Fruit fly (Drosophila melanogaster) whole organism, embryonic: ENCODE data around the gene CatB.

Source experiments
- ATbp ChIP-seq: fragments of 200-800 bp; sonication (Bioruptor generic); optimal IDR thresholded peaks from 2 replicates; lab custom pipeline; 2017; ENCODE audit warnings: missing biosample characterization, mild to moderate bottlenecking, missing genetic modification characterization, missing genetic modification reagents
- C15 ChIP-seq: fragments of 200-800 bp; sonication (Bioruptor generic); IDR thresholded peaks from 3 replicates; pipeline ENCODE4 v1.3.6; 2022; ENCODE audit warnings: missing biosample characterization, missing genetic modification characterization
- CG10147 ChIP-seq: fragments of 200-800 bp; sonication (Bioruptor generic); optimal IDR thresholded peaks from 2 replicates; lab custom pipeline; 2019; ENCODE audit warnings: missing biosample characterization, mild to moderate bottlenecking, missing genetic modification characterization, moderate library complexity
- CG10274 ChIP-seq: fragments of 200-800 bp; sonication (Bioruptor generic); optimal IDR thresholded peaks from 3 replicates; lab custom pipeline; 2017; ENCODE audit warnings: missing biosample characterization, mild to moderate bottlenecking, missing genetic modification characterization
- CG13424 ChIP-seq: fragments of 200-800 bp; sonication (Bioruptor generic); optimal IDR thresholded peaks from 2 replicates; lab custom pipeline; 2019; ENCODE audit warnings: missing biosample characterization, mild to moderate bottlenecking, missing genetic modification characterization, moderate library complexity
- CG14014 ChIP-seq: fragments of 200-800 bp; sonication (Bioruptor generic); IDR thresholded peaks from 2 replicates; pipeline ENCODE4 v1.3.6; 2022; ENCODE audit warnings: missing biosample characterization, missing genetic modification characterization
- CG14710 ChIP-seq: fragments of 200-800 bp; sonication (Bioruptor generic); optimal IDR thresholded peaks from 3 replicates; lab custom pipeline; 2019; ENCODE audit warnings: missing biosample characterization, mild to moderate bottlenecking, missing genetic modification characterization, moderate library complexity
- CG15514 ChIP-seq: fragments of 200-800 bp; sonication (Bioruptor generic); optimal IDR thresholded peaks from 3 replicates; lab custom pipeline; 2017; ENCODE audit warnings: missing biosample characterization, missing genetic modification characterization, mild to moderate bottlenecking, moderate library complexity, missing genetic modification reagents
- CG18011 ChIP-seq: fragments of 200-800 bp; sonication (Bioruptor generic); optimal IDR thresholded peaks from 2 replicates; lab custom pipeline; 2017; ENCODE audit warnings: missing biosample characterization, missing genetic modification characterization, mild to moderate bottlenecking, moderate library complexity, missing genotype
- CG18619 ChIP-seq: fragments of 200-800 bp; sonication (Bioruptor generic); optimal IDR thresholded peaks from 3 replicates; lab custom pipeline; 2017; ENCODE audit warnings: missing biosample characterization, mild to moderate bottlenecking, missing genetic modification characterization
- CG2202 ChIP-seq: fragments of 200-800 bp; sonication (Bioruptor generic); optimal IDR thresholded peaks from 2 replicates; lab custom pipeline; 2018; ENCODE audit warnings: missing biosample characterization, mild to moderate bottlenecking, missing genetic modification characterization
- CG2712 ChIP-seq: fragments of 200-800 bp; optimal IDR thresholded peaks from 3 replicates; lab custom pipeline; 2019; ENCODE audit warnings: missing biosample characterization, mild to moderate bottlenecking, missing genetic modification characterization, moderate library complexity
- CG30020 ChIP-seq: fragments of 200-800 bp; optimal IDR thresholded peaks from 2 replicates; lab custom pipeline; 2019; ENCODE audit warnings: missing biosample characterization, mild to moderate bottlenecking, missing genetic modification characterization, moderate library complexity
- CG31365 ChIP-seq: fragments of 200-800 bp; sonication (Bioruptor generic); optimal IDR thresholded peaks from 2 replicates; lab custom pipeline; 2018; ENCODE audit warnings: missing biosample characterization, mild to moderate bottlenecking, missing genetic modification characterization
- CG32532 ChIP-seq: fragments of 200-800 bp; sonication (Bioruptor generic); IDR thresholded peaks from 2 replicates; pipeline ENCODE4 v1.3.6; 2022; ENCODE audit warnings: missing biosample characterization, missing genetic modification characterization
- CG3281 ChIP-seq: fragments of 200-800 bp; sonication (Bioruptor generic); optimal IDR thresholded peaks from 3 replicates; lab custom pipeline; 2017; ENCODE audit warnings: missing biosample characterization, mild to moderate bottlenecking, missing genetic modification characterization
- CG3407 ChIP-seq: fragments of 200-800 bp; sonication (Bioruptor generic); optimal IDR thresholded peaks from 2 replicates; lab custom pipeline; 2018; ENCODE audit warnings: missing biosample characterization, mild to moderate bottlenecking, missing genetic modification characterization
- CG4328 ChIP-seq: fragments of 200-800 bp; sonication (Bioruptor generic); optimal IDR thresholded peaks from 3 replicates; lab custom pipeline; 2017; ENCODE audit warnings: missing biosample characterization, missing genetic modification reagents, missing genetic modification characterization
- CG5180 ChIP-seq: fragments of 200-800 bp; sonication (Bioruptor generic); optimal IDR thresholded peaks from 3 replicates; lab custom pipeline; 2017; ENCODE audit warnings: missing biosample characterization, missing genetic modification characterization, mild to moderate bottlenecking, moderate library complexity, missing genetic modification reagents
- CG6689 ChIP-seq: fragments of 200-800 bp; sonication (Bioruptor generic); IDR thresholded peaks from 2 replicates; pipeline ENCODE4 v1.3.6; 2022; ENCODE audit warnings: missing biosample characterization, missing genetic modification characterization
- CG6765 ChIP-seq: fragments of 200-800 bp; sonication (Bioruptor generic); optimal IDR thresholded peaks from 3 replicates; lab custom pipeline; 2017; ENCODE audit warnings: missing biosample characterization, mild to moderate bottlenecking, missing genetic modification characterization
- CG6813 ChIP-seq: fragments of 200-800 bp; sonication (Bioruptor generic); optimal IDR thresholded peaks from 2 replicates; lab custom pipeline; 2017; ENCODE audit warnings: missing biosample characterization, missing genetic modification characterization, mild to moderate bottlenecking, moderate library complexity, missing genetic modification reagents
- CG8290 ChIP-seq, 3 experiments: fragments of 200-800 bp; sonication (Bioruptor generic); optimal IDR thresholded peaks; 2 replicates each; lab custom pipeline; 2016 to 2019; ENCODE audit warnings: missing biosample characterization in 3 of 3, missing genetic modification characterization in 3 of 3, mild to moderate bottlenecking in 2 of 3, moderate library complexity in 1 of 3
- CG8924 ChIP-seq: fragments of 200-800 bp; optimal IDR thresholded peaks from 3 replicates; lab custom pipeline; 2019; ENCODE audit warnings: missing biosample characterization, mild to moderate bottlenecking, missing genetic modification characterization, moderate library complexity
- Dek ChIP-seq: fragments of 200-800 bp; sonication (Bioruptor generic); optimal IDR thresholded peaks from 3 replicates; lab custom pipeline; 2019; ENCODE audit warnings: missing biosample characterization, mild to moderate bottlenecking, missing genetic modification characterization, moderate library complexity
- Fer2 ChIP-seq: fragments of 200-800 bp; sonication (Bioruptor generic); optimal IDR thresholded peaks from 2 replicates; lab custom pipeline; 2018; ENCODE audit warnings: missing biosample characterization, mild to moderate bottlenecking, missing genetic modification characterization, moderate library complexity
- HLH3B ChIP-seq: fragments of 200-800 bp; sonication (Bioruptor generic); IDR thresholded peaks from 2 replicates; pipeline ENCODE4 v1.3.6; 2022; ENCODE audit warnings: missing biosample characterization, missing genetic modification characterization
- Hr51 ChIP-seq, 2 experiments: fragments of 200-800 bp; sonication (Bioruptor generic); optimal IDR thresholded peaks; 2 replicates in 1 of 2; 3 replicates in 1 of 2; lab custom pipeline; 2016 to 2018; ENCODE audit warnings: missing biosample characterization in 2 of 2, missing genetic modification characterization in 2 of 2, mild to moderate bottlenecking in 1 of 2, moderate library complexity in 1 of 2
- Max ChIP-seq: fragments of 200-800 bp; sonication (Bioruptor generic); optimal IDR thresholded peaks from 2 replicates; lab custom pipeline; 2016; ENCODE audit warnings: missing biosample characterization, mild to moderate bottlenecking, missing genetic modification characterization
- Meics ChIP-seq: fragments of 200-800 bp; sonication (Bioruptor generic); optimal IDR thresholded peaks from 2 replicates; lab custom pipeline; 2017; ENCODE audit warnings: missing biosample characterization, mild to moderate bottlenecking, missing genetic modification characterization
- Nf-YB ChIP-seq: fragments of 200-800 bp; sonication (Bioruptor generic); optimal IDR thresholded peaks from 3 replicates; lab custom pipeline; 2019; ENCODE audit warnings: missing biosample characterization, mild to moderate bottlenecking, missing genetic modification characterization, moderate library complexity
- Rx ChIP-seq: fragments of 200-800 bp; sonication (Bioruptor generic); IDR thresholded peaks from 2 replicates; pipeline ENCODE4 v1.3.6; 2022; ENCODE audit warnings: missing biosample characterization, missing genetic modification characterization
- Trl ChIP-seq, 3 experiments: fragments of >200 bp in 2 of 3; fragments of 200-800 bp in 1 of 3; sonication (Bioruptor generic) in 1 of 3; optimal IDR thresholded peaks; 2 replicates in 1 of 3; 3 replicates in 2 of 3; lab custom pipeline; 2016 to 2017; ENCODE audit warnings: missing biosample characterization in 1 of 3, missing genetic modification characterization in 1 of 3
- cg ChIP-seq: fragments of 200-800 bp; sonication (Bioruptor generic); optimal IDR thresholded peaks from 3 replicates; lab custom pipeline; 2019; ENCODE audit warnings: missing biosample characterization, mild to moderate bottlenecking, missing genetic modification characterization, moderate library complexity
- exex ChIP-seq: fragments of 200-800 bp; sonication (Bioruptor generic); optimal IDR thresholded peaks from 4 replicates; lab custom pipeline; 2018; ENCODE audit warnings: missing biosample characterization, mild to moderate bottlenecking, missing genetic modification characterization, moderate library complexity
- gcm ChIP-seq: fragments of 200-800 bp; sonication (Bioruptor generic); optimal IDR thresholded peaks from 2 replicates; lab custom pipeline; 2019; ENCODE audit warnings: missing biosample characterization, mild to moderate bottlenecking, missing genetic modification characterization, moderate library complexity
- gsb ChIP-seq: fragments of 200-800 bp; sonication (Bioruptor generic); IDR thresholded peaks from 2 replicates; pipeline ENCODE4 v1.3.6; 2022; ENCODE audit warnings: missing biosample characterization, missing genetic modification characterization
- nerfin-1 ChIP-seq: fragments of 200-800 bp; sonication (Bioruptor generic); optimal IDR thresholded peaks from 3 replicates; lab custom pipeline; 2019; ENCODE audit warnings: missing biosample characterization, mild to moderate bottlenecking, missing genetic modification characterization, moderate library complexity
- odd ChIP-seq: fragments of 200-800 bp; sonication (Bioruptor generic); optimal IDR thresholded peaks from 2 replicates; lab custom pipeline; 2017; ENCODE audit warnings: missing biosample characterization, mild to moderate bottlenecking, missing genetic modification characterization
- salm ChIP-seq: fragments of 200-800 bp; sonication (Bioruptor generic); optimal IDR thresholded peaks from 2 replicates; lab custom pipeline; 2018; ENCODE audit warnings: missing biosample characterization, mild to moderate bottlenecking, missing genetic modification characterization
- sd ChIP-seq: fragments of 200-800 bp; sonication (Bioruptor generic); optimal IDR thresholded peaks from 3 replicates; lab custom pipeline; 2018; ENCODE audit warnings: missing biosample characterization, mild to moderate bottlenecking, missing genetic modification characterization, moderate library complexity
- sens ChIP-seq: fragments of 200-800 bp; sonication (Bioruptor generic); peaks from one replicate; lab custom pipeline; 2016; ENCODE audit warnings: missing biosample characterization, missing genetic modification characterization
- stwl ChIP-seq: fragments of 200-800 bp; sonication (Bioruptor generic); optimal IDR thresholded peaks from 3 replicates; lab custom pipeline; 2018; ENCODE audit warnings: missing biosample characterization, mild to moderate bottlenecking, missing genetic modification characterization, moderate library complexity
- tll ChIP-seq, 2 experiments: fragments of 200-800 bp in 1 of 2; fragments of >200 bp in 1 of 2; sonication (Bioruptor generic) in 1 of 2; optimal IDR thresholded peaks; 2 replicates each; lab custom pipeline; 2017 to 2019; ENCODE audit warnings: missing biosample characterization in 2 of 2, missing genetic modification characterization in 2 of 2, mild to moderate bottlenecking in 1 of 2, moderate library complexity in 1 of 2
- tna ChIP-seq: fragments of 200-800 bp; sonication (Bioruptor generic); IDR thresholded peaks from 2 replicates; pipeline ENCODE4 v1.3.6; 2022; ENCODE audit warnings: missing biosample characterization, missing genetic modification characterization; ENCODE audit not compliant: partially characterized antibody
- vnd ChIP-seq: fragments of 200-800 bp; sonication (Bioruptor generic); IDR thresholded peaks from 3 replicates; pipeline ENCODE4 v1.3.6; 2022; ENCODE audit warnings: missing biosample characterization, missing genetic modification characterization; ENCODE audit not compliant: partially characterized antibody
- vvl ChIP-seq: fragments of 200-800 bp; sonication (Bioruptor generic); IDR thresholded peaks from 2 replicates; pipeline ENCODE4 v1.3.6; 2022; ENCODE audit warnings: missing biosample characterization, missing genetic modification characterization

CatB gene

DNA sequence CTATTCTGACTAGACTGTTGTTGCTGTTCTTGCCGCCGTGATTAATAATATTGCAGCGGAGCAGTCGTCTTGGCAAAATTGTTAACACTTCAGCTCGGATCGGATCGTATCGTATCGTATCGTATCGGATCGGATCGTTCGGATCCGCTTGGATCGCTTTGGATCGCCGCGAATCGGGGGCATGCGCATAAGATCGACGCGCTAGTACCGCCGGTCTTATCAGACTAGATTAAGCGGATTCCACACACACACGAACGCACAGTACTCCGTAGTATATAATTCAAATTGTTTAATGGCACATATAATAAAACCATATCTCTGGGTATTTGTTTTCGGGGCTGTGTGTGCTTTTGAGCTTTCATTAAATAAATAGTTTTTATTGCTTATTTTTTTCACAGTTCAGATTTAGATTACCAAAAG lies 5.5 kb upstream of the CatB start (continued):
- 0 out of 2 replicates have a peak, but pooled peaks have one; percentile 12 for TF ChIP-seq CG6689 (GFP tag; lab: Robert Waterston, UW)
- TF ChIP-seq CG10147 (GFP tag; lab: Kevin White, UChicago), result peak; percentile 19
- TF ChIP-seq Max (GFP tag; lab: Kevin White, UChicago), result peak; percentile 12
- TF ChIP-seq exex (tag; lab: Kevin White, UChicago), result peak; percentile 96
- peak; percentile 55 for TF ChIP-seq CG6813 (GFP tag; lab: Kevin White, UChicago)
- TF ChIP-seq CG4328, result peak; percentile 52
- peak; percentile 67 for TF ChIP-seq odd
- peak; percentile 71; the same call in 1 of the 2 replicates for TF ChIP-seq CG14014 (GFP tag; lab: Robert Waterston, UW)
- TF ChIP-seq CG6765 (GFP tag; lab: Kevin White, UChicago), result peak; percentile 43
- TF ChIP-seq CG10274 (GFP tag; lab: Kevin White, UChicago), result peak; percentile 15
- TF ChIP-seq CG30020 (tag; lab: Kevin White, UChicago), result no peak
- no peak for TF ChIP-seq HLH3B
- TF ChIP-seq vvl (GFP tag; lab: Robert Waterston, UW), result no peak
- peak; percentile 13 for TF ChIP-seq CG14710 (tag; lab: Kevin White, UChicago)
- peak; percentile 63 for TF ChIP-seq gcm (GFP tag; lab: Kevin White, UChicago)
- peak; percentile 24 for TF ChIP-seq CG18011 (GFP tag; lab: Kevin White, UChicago)
- TF ChIP-seq CG5180, result peak; percentile 51
- TF ChIP-seq C15, result no peak
- TF ChIP-seq Dek (tag; lab: Kevin White, UChicago), result peak; percentile 36
- peak; percentile 81 for TF ChIP-seq salm
- peak; percentile 43 for TF ChIP-seq cg (GFP tag; lab: Kevin White, UChicago)
- TF ChIP-seq Trl (optimal IDR thresholded peaks at IDR 0.05; lab: Kevin White, UChicago), result no peak
- peak; percentile 1 for TF ChIP-seq Trl (GFP tag; optimal IDR thresholded peaks at IDR 0.05; lab: Kevin White, UChicago)
- TF ChIP-seq Meics (GFP tag; lab: Kevin White, UChicago), result peak; percentile 54
- TF ChIP-seq CG15514 (GFP tag; lab: Kevin White, UChicago), result peak; percentile 34
- peak; percentile 93 for TF ChIP-seq sd (tag; lab: Kevin White, UChicago)
- peak; percentile 69 for TF ChIP-seq CG3281 (GFP tag; lab: Kevin White, UChicago)
- TF ChIP-seq CG13424 (tag; lab: Kevin White, UChicago), result peak; percentile 61
- TF ChIP-seq CG2712 (tag; lab: Kevin White, UChicago), result peak; percentile 1
- TF ChIP-seq Fer2 (tag; lab: Kevin White, UChicago), result peak; percentile 52
- peak; percentile 42; the same call in 1 of the 2 replicates for TF ChIP-seq CG32532 (GFP tag; lab: Robert Waterston, UW)
- peak; percentile 44 for TF ChIP-seq nerfin-1 (tag; lab: Kevin White, UChicago)
- peak in 1 of 2 experiments; percentile 38 for TF ChIP-seq Hr51 (GFP tag; optimal IDR thresholded peaks at IDR 0.05; lab: Kevin White, UChicago)
- TF ChIP-seq CG3407 (GFP tag; lab: Kevin White, UChicago), result peak; percentile 72
- TF ChIP-seq Nf-YB (GFP tag; lab: Kevin White, UChicago), result peak; percentile 29
- peak; percentile 29 for TF ChIP-seq CG31365 (tag; lab: Kevin White, UChicago)
- no peak for TF ChIP-seq Rx

DNA sequence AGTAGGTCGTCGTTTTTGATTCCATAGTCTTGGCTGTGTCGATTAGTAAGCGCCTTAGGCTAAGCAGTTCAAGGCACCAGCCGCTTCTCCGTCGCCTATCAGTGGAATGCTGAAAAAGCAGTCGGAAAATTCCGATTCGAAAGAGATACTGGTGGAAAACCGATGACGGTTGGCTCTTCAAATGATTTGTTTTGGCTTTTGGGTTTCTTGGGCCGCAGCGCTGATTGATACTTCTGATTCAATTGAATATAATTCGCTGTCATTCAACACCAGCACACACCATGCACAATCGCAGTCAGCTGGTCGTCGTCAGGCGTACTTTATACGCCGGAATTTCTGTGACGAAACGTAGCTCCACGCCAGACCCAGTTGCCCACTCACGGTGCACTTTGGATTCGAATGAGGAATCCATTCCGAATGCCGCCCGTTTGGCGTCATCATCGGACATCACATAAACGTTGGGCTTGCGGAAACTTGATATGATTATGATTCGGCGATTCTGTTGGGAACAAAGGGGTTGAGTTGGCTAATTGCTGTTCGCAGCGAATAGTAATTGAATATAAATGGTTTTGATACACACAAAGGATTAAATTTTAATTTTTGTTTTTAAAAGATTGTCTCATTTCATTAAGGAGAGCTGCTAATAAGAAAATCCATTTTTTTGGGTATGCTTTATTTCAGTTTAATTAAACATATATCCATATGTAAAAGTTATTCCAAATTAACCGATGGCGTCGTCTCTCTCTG lies 4.3 kb upstream of the CatB start:
- TF ChIP-seq CG8924 (tag; lab: Kevin White, UChicago) (no peak), sens (GFP tag; lab: Kevin White, UChicago) (peak; percentile 57), stwl (tag; lab: Kevin White, UChicago) (no peak), CG8290 (GFP tag; optimal IDR thresholded peaks at IDR 0.05; lab: Kevin White, UChicago) (no peak), CG8290 (tag; optimal IDR thresholded peaks at IDR 0.05; lab: Kevin White, UChicago) (peak in 1 of 2 experiments; percentile 9), vnd (GFP tag; lab: Robert Waterston, UW) (no peak), tll (GFP tag; optimal IDR thresholded peaks at IDR 0.05; lab: Kevin White, UChicago) (no peak), tna (GFP tag; lab: Robert Waterston, UW) (no peak), CG18619 (no peak), ATbp (GFP tag; lab: Kevin White, UChicago) (no peak), gsb (GFP tag; lab: Robert Waterston, UW) (no peak), CG2202 (no peak)
